Worm (Caenorhabditis elegans) whole organism, L4/young adult: ENCODE measurements around the gene fut-5.

Experiments used
- W03F9.2 ChIP-seq: fragments of 150-350 bp; optimal IDR thresholded peaks from 2 replicates; lab custom pipeline; 2014; ENCODE audit warnings: missing biosample characterization, missing genetic modification characterization
- him-1 ChIP-seq: sonication (generic microtip); optimal IDR thresholded peaks from 2 replicates; lab custom pipeline; 2016; ENCODE audit warnings: missing genotype, missing genetic modification reagents, missing genetic modification characterization, missing compliant biosample characterization

- TF ChIP-seq him-1 (tag; lab: Kevin White, UChicago), result no peak
- peak; percentile 88 for TF ChIP-seq W03F9.2 (tag; lab: Kevin White, UChicago)
These were observed 38.9 kb upstream of the fut-5 start, which contains the start of the genes F10G7.9 and tsn-1 for ce11 chrII:4706359-4706871.
